Worm (Caenorhabditis elegans): Measurements from ENCODE around the gene F40B5.2.

ce11 chrX:8354284-8354784 is 13.3 kb upstream of the F40B5.2 start:
- TF ChIP-seq R02D3.7 (tag; optimal IDR thresholded peaks at IDR 0.05) (no peak), alr-1 (tag; optimal IDR thresholded peaks at IDR 0.05) (no peak), lsy-2 (tag; optimal IDR thresholded peaks at IDR 0.05) (no peak), nhr-237 (tag; optimal IDR thresholded peaks at IDR 0.05) (no peak), C34F6.9 (tag; optimal IDR thresholded peaks at IDR 0.05) (no peak), ama-1 (optimal IDR thresholded peaks at IDR 0.05) (no peak), ztf-4 (tag; optimal IDR thresholded peaks at IDR 0.05) (no peak), nhr-11 (tag; optimal IDR thresholded peaks at IDR 0.05) (no peak)

All from whole organism, L2 larva.